Fruit fly (Drosophila melanogaster) whole organism, embryonic: ENCODE results near the gene Rhp.
A peak's percentile ranks its signal among the peaks of the same experiment; 100 is the strongest.

ENCODE experiments used
- Adf1 ChIP-seq: fragments of 200-800 bp; sonication (Bioruptor generic); IDR thresholded peaks from 2 replicates; pipeline ENCODE4 v1.3.6; 2022; ENCODE audit warnings: missing biosample characterization, missing genetic modification characterization
- B-H2 ChIP-seq: fragments of 200-800 bp; sonication (Bioruptor generic); optimal IDR thresholded peaks from 2 replicates; lab custom pipeline; 2018; ENCODE audit warnings: missing biosample characterization, mild to moderate bottlenecking, missing genetic modification characterization
- BEAF-32 ChIP-seq: fragments of 200-800 bp; sonication (Bioruptor generic); optimal IDR thresholded peaks from 3 replicates; lab custom pipeline; 2017; ENCODE audit warnings: missing biosample characterization, missing genetic modification characterization, mild to moderate bottlenecking, moderate library complexity, missing genetic modification reagents
- CG10462 ChIP-seq: fragments of 200-800 bp; sonication (Bioruptor generic); optimal IDR thresholded peaks from 2 replicates; lab custom pipeline; 2016; ENCODE audit warnings: missing biosample characterization, missing genetic modification characterization
- CG10654 ChIP-seq: fragments of 200-800 bp; sonication (Bioruptor generic); optimal IDR thresholded peaks from 2 replicates; lab custom pipeline; 2016; ENCODE audit warnings: missing biosample characterization, missing genetic modification characterization
- CG1233 ChIP-seq: fragments of 200-800 bp; sonication (Bioruptor generic); optimal IDR thresholded peaks from 4 replicates; lab custom pipeline; 2018; ENCODE audit warnings: missing biosample characterization, mild to moderate bottlenecking, missing genetic modification characterization
- CG12659 ChIP-seq: fragments of 200-800 bp; sonication (Bioruptor generic); optimal IDR thresholded peaks from 3 replicates; lab custom pipeline; 2017; ENCODE audit warnings: mild to moderate bottlenecking, missing biosample characterization, missing genetic modification reagents, missing genetic modification characterization
- CG13775 ChIP-seq: fragments of 200-800 bp; sonication (Bioruptor generic); optimal IDR thresholded peaks from 3 replicates; lab custom pipeline; 2017; ENCODE audit warnings: missing biosample characterization, mild to moderate bottlenecking, missing genetic modification characterization
- CG15269 ChIP-seq: fragments of 200-800 bp; sonication (Bioruptor generic); optimal IDR thresholded peaks from 2 replicates; lab custom pipeline; 2018; ENCODE audit warnings: missing biosample characterization, mild to moderate bottlenecking, missing genetic modification characterization, moderate library complexity
- CG15479 ChIP-seq: fragments of 200-800 bp; sonication (Bioruptor generic); optimal IDR thresholded peaks from 3 replicates; lab custom pipeline; 2019; ENCODE audit warnings: missing biosample characterization, mild to moderate bottlenecking, missing genetic modification characterization, moderate library complexity
- CG17186 ChIP-seq: fragments of 200-800 bp; sonication (Bioruptor generic); optimal IDR thresholded peaks from 3 replicates; lab custom pipeline; 2017; ENCODE audit warnings: missing biosample characterization, missing genetic modification reagents, missing genetic modification characterization
- CG17361 ChIP-seq: fragments of 200-800 bp; sonication (Bioruptor generic); IDR thresholded peaks from 3 replicates; pipeline ENCODE4 v1.3.6; 2022; ENCODE audit warnings: missing biosample characterization, missing genetic modification characterization
- CG1792 ChIP-seq: fragments of 200-800 bp; sonication (Bioruptor generic); optimal IDR thresholded peaks from 2 replicates; lab custom pipeline; 2016; ENCODE audit warnings: missing biosample characterization, missing genetic modification characterization
- CG18262 ChIP-seq: fragments of 200-800 bp; optimal IDR thresholded peaks from 3 replicates; lab custom pipeline; 2019; ENCODE audit warnings: missing biosample characterization, mild to moderate bottlenecking, missing genetic modification characterization, moderate library complexity
- CG18619 ChIP-seq: fragments of 200-800 bp; sonication (Bioruptor generic); optimal IDR thresholded peaks from 3 replicates; lab custom pipeline; 2017; ENCODE audit warnings: missing biosample characterization, mild to moderate bottlenecking, missing genetic modification characterization
- CG2120 ChIP-seq: fragments of 200-800 bp; sonication (Bioruptor generic); optimal IDR thresholded peaks from 3 replicates; lab custom pipeline; 2016; ENCODE audit warnings: missing biosample characterization, missing genetic modification characterization
- CG2129 ChIP-seq: fragments of 200-800 bp; sonication (Bioruptor generic); IDR thresholded peaks from 2 replicates; pipeline ENCODE4 v1.3.6; 2022; ENCODE audit warnings: missing biosample characterization, missing genetic modification characterization; ENCODE audit not compliant: partially characterized antibody
- CG31388 ChIP-seq: fragments of 200-800 bp; sonication (Bioruptor generic); optimal IDR thresholded peaks from 2 replicates; lab custom pipeline; 2016; ENCODE audit warnings: missing biosample characterization, missing genetic modification characterization
- CG42726 ChIP-seq: fragments of 200-800 bp; sonication (Bioruptor generic); IDR thresholded peaks from 2 replicates; pipeline ENCODE4 v1.3.6; 2022; ENCODE audit warnings: missing biosample characterization, missing genetic modification characterization; ENCODE audit not compliant: partially characterized antibody
- CG43689 ChIP-seq: fragments of 200-800 bp; sonication (Bioruptor generic); IDR thresholded peaks from 2 replicates; pipeline ENCODE4 v1.3.6; 2022; ENCODE audit warnings: missing biosample characterization, missing genetic modification characterization
- CG6272 ChIP-seq: fragments of 200-800 bp; sonication (Bioruptor generic); IDR thresholded peaks from 2 replicates; pipeline ENCODE4 v1.3.6; 2022; ENCODE audit warnings: missing biosample characterization, missing genetic modification characterization
- CG7786 ChIP-seq: fragments of 200-800 bp; sonication (Bioruptor generic); optimal IDR thresholded peaks from 2 replicates; lab custom pipeline; 2016; ENCODE audit warnings: missing biosample characterization, missing genetic modification characterization
- CHES-1-like ChIP-seq: fragments of 200-800 bp; sonication (Bioruptor generic); optimal IDR thresholded peaks from 2 replicates; lab custom pipeline; 2016; ENCODE audit warnings: missing biosample characterization, missing genetic modification characterization
- D ChIP-seq, 2 experiments: fragments of 200-800 bp in 1 of 2; fragments of >200 bp in 1 of 2; sonication (Bioruptor generic) in 1 of 2; optimal IDR thresholded peaks; 2 replicates in 1 of 2; 3 replicates in 1 of 2; lab custom pipeline; 2017; ENCODE audit warnings: mild to moderate bottlenecking in 1 of 2, missing biosample characterization in 1 of 2, missing genetic modification characterization in 1 of 2, missing genetic modification reagents in 1 of 2
- NK7.1 ChIP-seq: fragments of 200-800 bp; sonication (Bioruptor generic); optimal IDR thresholded peaks from 3 replicates; lab custom pipeline; 2016; ENCODE audit warnings: missing biosample characterization, missing genetic modification characterization
- Neu2 ChIP-seq: fragments of 200-800 bp; sonication (Bioruptor generic); optimal IDR thresholded peaks from 3 replicates; lab custom pipeline; 2016; ENCODE audit warnings: missing biosample characterization, missing genetic modification characterization, borderline replicate concordance
- Sox102F ChIP-seq: fragments of 200-800 bp; sonication (Bioruptor generic); optimal IDR thresholded peaks from 2 replicates; lab custom pipeline; 2018; ENCODE audit warnings: missing biosample characterization, mild to moderate bottlenecking, missing genetic modification characterization, moderate library complexity
- Taf1 ChIP-seq: fragments of 200-800 bp; sonication (Bioruptor generic); IDR thresholded peaks from 2 replicates; pipeline ENCODE4 v1.3.6; 2022; ENCODE audit warnings: missing biosample characterization, missing genetic modification characterization
- ato ChIP-seq: fragments of 200-800 bp; sonication (Bioruptor generic); IDR thresholded peaks from 2 replicates; pipeline ENCODE4 v1.3.6; 2022; ENCODE audit warnings: missing biosample characterization, missing genetic modification characterization; ENCODE audit not compliant: partially characterized antibody
- crc ChIP-seq: fragments of 200-800 bp; sonication (Bioruptor generic); optimal IDR thresholded peaks from 2 replicates; lab custom pipeline; 2016; ENCODE audit warnings: missing biosample characterization, missing genetic modification characterization
- cwo ChIP-seq: fragments of 200-800 bp; sonication (Bioruptor generic); optimal IDR thresholded peaks from 3 replicates; lab custom pipeline; 2017; ENCODE audit warnings: missing biosample characterization, missing genetic modification characterization, mild to moderate bottlenecking, moderate library complexity, missing genetic modification reagents
- ems ChIP-seq: fragments of 200-800 bp; sonication (Bioruptor generic); optimal IDR thresholded peaks from 3 replicates; lab custom pipeline; 2016; ENCODE audit warnings: missing biosample characterization, missing genetic modification characterization
- fd102C ChIP-seq: fragments of 200-800 bp; sonication (Bioruptor generic); optimal IDR thresholded peaks from 2 replicates; lab custom pipeline; 2018; ENCODE audit warnings: missing biosample characterization, mild to moderate bottlenecking, missing genetic modification characterization, moderate library complexity
- gfzf ChIP-seq: fragments of 200-800 bp; sonication (Bioruptor generic); optimal IDR thresholded peaks from 2 replicates; lab custom pipeline; 2016; ENCODE audit warnings: missing biosample characterization, mild to moderate bottlenecking, missing genetic modification characterization, moderate library complexity
- hb ChIP-seq: fragments of 200-800 bp; sonication (Bioruptor generic); IDR thresholded peaks from 3 replicates; pipeline ENCODE4 v1.3.6; 2022; ENCODE audit warnings: missing biosample characterization, missing genetic modification characterization; ENCODE audit not compliant: partially characterized antibody
- knrl ChIP-seq: fragments of 200-800 bp; sonication (Bioruptor generic); IDR thresholded peaks from 3 replicates; pipeline ENCODE4 v1.3.6; 2022; ENCODE audit warnings: missing biosample characterization, missing genetic modification characterization; ENCODE audit not compliant: partially characterized antibody
- lola ChIP-seq, 3 experiments: fragments of >200 bp in 2 of 3; fragments of 200-800 bp in 1 of 3; sonication (Bioruptor generic) in 1 of 3; optimal IDR thresholded peaks; 2 replicates each; lab custom pipeline; 2017 to 2019; ENCODE audit warnings: missing biosample characterization in 3 of 3, missing genetic modification characterization in 3 of 3, mild to moderate bottlenecking in 1 of 3, moderate library complexity in 1 of 3
- nerfin-2 ChIP-seq: fragments of 200-800 bp; sonication (Bioruptor generic); IDR thresholded peaks from 2 replicates; pipeline ENCODE4 v1.3.6; 2022; ENCODE audit warnings: missing biosample characterization, missing genetic modification characterization; ENCODE audit not compliant: partially characterized antibody
- org-1 ChIP-seq: fragments of 200-800 bp; sonication (Bioruptor generic); optimal IDR thresholded peaks from 2 replicates; lab custom pipeline; 2017; ENCODE audit warnings: missing biosample characterization, missing genetic modification characterization
- pb ChIP-seq: fragments of 200-800 bp; sonication (Bioruptor generic); optimal IDR thresholded peaks from 3 replicates; lab custom pipeline; 2016; ENCODE audit warnings: missing biosample characterization, missing genetic modification characterization
- phol ChIP-seq: fragments of 200-800 bp; sonication (Bioruptor generic); optimal IDR thresholded peaks from 3 replicates; lab custom pipeline; 2018; ENCODE audit warnings: missing biosample characterization, mild to moderate bottlenecking, missing genetic modification characterization, moderate library complexity
- row ChIP-seq: fragments of 200-800 bp; sonication (Bioruptor generic); IDR thresholded peaks from 3 replicates; pipeline ENCODE4 v1.3.6; 2022; ENCODE audit warnings: missing biosample characterization, missing genetic modification characterization
- sens-2 ChIP-seq: fragments of 200-800 bp; sonication (Bioruptor generic); IDR thresholded peaks from 2 replicates; pipeline ENCODE4 v1.3.6; 2022; ENCODE audit warnings: missing biosample characterization, missing genetic modification characterization
- sqz ChIP-seq: fragments of 200-800 bp; sonication (Bioruptor generic); optimal IDR thresholded peaks from 3 replicates; lab custom pipeline; 2018; ENCODE audit warnings: missing biosample characterization, mild to moderate bottlenecking, missing genetic modification characterization
- tup ChIP-seq: fragments of 200-800 bp; sonication (Bioruptor generic); optimal IDR thresholded peaks from 2 replicates; lab custom pipeline; 2016; ENCODE audit warnings: missing biosample characterization, mild to moderate bottlenecking, missing genetic modification characterization, moderate library complexity
- twi ChIP-seq: fragments of 200-800 bp; optimal IDR thresholded peaks from 2 replicates; lab custom pipeline; 2019; ENCODE audit warnings: missing biosample characterization, mild to moderate bottlenecking, missing genetic modification characterization, moderate library complexity
- zfh2 ChIP-seq: fragments of 200-800 bp; sonication (Bioruptor generic); optimal IDR thresholded peaks from 2 replicates; lab custom pipeline; 2016; ENCODE audit warnings: missing biosample characterization, missing genetic modification characterization

Rhp gene

dm6 chrX:15760447-15761297 is 28.0 kb upstream of the Rhp start, which contains the start of the genes Graf and mRpL3:
Gene Graf, minus strand, starts transcription at chrX:15760733.
Gene mRpL3, plus strand, starts transcription at chrX:15761248.
- peak; percentile 99 for TF ChIP-seq CG17186
- no peak for TF ChIP-seq NK7.1 (GFP tag; lab: Kevin White, UChicago)
- TF ChIP-seq org-1 (GFP tag; lab: Kevin White, UChicago): no peak
- TF ChIP-seq CG15269 (tag; lab: Kevin White, UChicago): no peak
- no peak for TF ChIP-seq B-H2 (GFP tag; lab: Kevin White, UChicago)
- peak in 1 of 3 experiments; percentile 85 for TF ChIP-seq lola (GFP tag; optimal IDR thresholded peaks at IDR 0.05; lab: Kevin White, UChicago)
- no peak for TF ChIP-seq pb (GFP tag; lab: Kevin White, UChicago)
- peak; percentile 93 for TF ChIP-seq hb (GFP tag; lab: Robert Waterston, UW)
- no peak for TF ChIP-seq CG1792 (GFP tag; lab: Kevin White, UChicago)
- no peak for TF ChIP-seq crc (GFP tag; lab: Kevin White, UChicago)
- no peak for TF ChIP-seq Sox102F (GFP tag; lab: Kevin White, UChicago)
- TF ChIP-seq Taf1 (GFP tag; lab: Robert Waterston, UW): no peak
- peak; percentile 90 for TF ChIP-seq ato (GFP tag; lab: Robert Waterston, UW)
- TF ChIP-seq twi: no peak
- TF ChIP-seq zfh2 (GFP tag; lab: Kevin White, UChicago): no peak
- peak; percentile 8 for TF ChIP-seq CG12659
- no peak for TF ChIP-seq tup (GFP tag; lab: Kevin White, UChicago)
- peak; percentile 88 for TF ChIP-seq CG42726 (GFP tag; lab: Robert Waterston, UW)
- TF ChIP-seq ems (GFP tag; lab: Kevin White, UChicago): no peak
- no peak for TF ChIP-seq sens-2 (GFP tag; lab: Robert Waterston, UW)
- no peak for TF ChIP-seq cwo
- TF ChIP-seq D (optimal IDR thresholded peaks at IDR 0.05; lab: Kevin White, UChicago): no peak
- no peak for TF ChIP-seq D (GFP tag; optimal IDR thresholded peaks at IDR 0.05; lab: Kevin White, UChicago)
- TF ChIP-seq CG1233 (GFP tag; lab: Kevin White, UChicago): no peak
- peak; percentile 92 for TF ChIP-seq nerfin-2 (GFP tag; lab: Robert Waterston, UW)
- peak; percentile 12 for TF ChIP-seq phol (tag; lab: Kevin White, UChicago)
- peak; percentile 86 for TF ChIP-seq BEAF-32 (GFP tag; lab: Kevin White, UChicago)
- no peak for TF ChIP-seq CG7786 (GFP tag; lab: Kevin White, UChicago)
- peak; percentile 5 for TF ChIP-seq CG13775 (GFP tag; lab: Kevin White, UChicago)
- no peak for TF ChIP-seq CG10654 (GFP tag; lab: Kevin White, UChicago)
- no peak for TF ChIP-seq CG43689 (GFP tag; lab: Robert Waterston, UW)
- TF ChIP-seq CG10462 (GFP tag; lab: Kevin White, UChicago): no peak
- no peak; the same call in 2 of the 3 replicates for TF ChIP-seq CG17361 (GFP tag; lab: Robert Waterston, UW)
- TF ChIP-seq CG18262: no peak
- peak; percentile 35 for TF ChIP-seq gfzf
- no peak for TF ChIP-seq Adf1
- TF ChIP-seq CG15479 (GFP tag; lab: Kevin White, UChicago): no peak
- no peak for TF ChIP-seq fd102C
- TF ChIP-seq sqz (GFP tag; lab: Kevin White, UChicago): peak; percentile 52
- peak; percentile 89 for TF ChIP-seq knrl (GFP tag; lab: Robert Waterston, UW)
- no peak for TF ChIP-seq Neu2 (GFP tag; lab: Kevin White, UChicago)
- TF ChIP-seq row (GFP tag; lab: Robert Waterston, UW): peak; percentile 57
- TF ChIP-seq CG18619 (GFP tag; lab: Kevin White, UChicago): no peak
- peak; percentile 20 for TF ChIP-seq CHES-1-like (GFP tag; lab: Kevin White, UChicago)
- peak; percentile 5 for TF ChIP-seq CG2120 (GFP tag; lab: Kevin White, UChicago)
- TF ChIP-seq CG31388 (GFP tag; lab: Kevin White, UChicago): no peak
- no peak for TF ChIP-seq CG6272
- TF ChIP-seq CG2129 (GFP tag; lab: Robert Waterston, UW): peak; percentile 81
